Fruit fly (Drosophila melanogaster) whole organism: Measurements from ENCODE around the gene Chchd2.

Experiments used
- EcR ChIP-seq, 2 experiments: fragments of >200 bp; optimal IDR thresholded peaks; 2 replicates each; lab custom pipeline; 2017; ENCODE audit warnings: missing biosample characterization in 2 of 2, missing genetic modification characterization in 2 of 2, missing genetic modification reagents in 2 of 2
- pan ChIP-seq: fragments of >200 bp; optimal IDR thresholded peaks from 2 replicates; lab custom pipeline; 2017

- no peak for TF ChIP-seq EcR (GFP tag; optimal IDR thresholded peaks at IDR 0.05; lab: Kevin White, UChicago)
- no peak for TF ChIP-seq pan (lab: Kevin White, UChicago)
Measured at dm6 chrX:17170484-17170944, 21.7 kb downstream of the Chchd2 start.
